Fruit fly (Drosophila melanogaster) whole organism, adult: Measurements from ENCODE around the gene Cad89D.

Experiments
- CG12768 ChIP-seq: fragments of 200-800 bp; sonication (Bioruptor generic); optimal IDR thresholded peaks from 2 replicates; lab custom pipeline; 2017; ENCODE audit warnings: missing biosample characterization, missing genetic modification characterization, mild to moderate bottlenecking, moderate library complexity, missing genetic modification reagents
- CG7045 ChIP-seq: fragments of 200-800 bp; sonication (Bioruptor generic); optimal IDR thresholded peaks from 2 replicates; lab custom pipeline; 2017; ENCODE audit warnings: missing biosample characterization, mild to moderate bottlenecking, missing genetic modification characterization
- Hr96 ChIP-seq: fragments of 200-800 bp; sonication (Bioruptor generic); optimal IDR thresholded peaks from 2 replicates; lab custom pipeline; 2016; ENCODE audit warnings: missing biosample characterization, missing genetic modification characterization
- bab1 ChIP-seq: fragments of 200-800 bp; sonication (Bioruptor generic); optimal IDR thresholded peaks from 3 replicates; lab custom pipeline; 2019; ENCODE audit warnings: missing biosample characterization, mild to moderate bottlenecking, missing genetic modification characterization, moderate library complexity
- cic ChIP-seq: fragments of 200-800 bp; sonication (Bioruptor generic); optimal IDR thresholded peaks from 2 replicates; lab custom pipeline; 2017; ENCODE audit warnings: missing biosample characterization, mild to moderate bottlenecking, missing genetic modification characterization, moderate library complexity
- ovo ChIP-seq: fragments of 200-800 bp; sonication (Bioruptor generic); optimal IDR thresholded peaks from 2 replicates; lab custom pipeline; 2016; ENCODE audit warnings: missing biosample characterization, missing genetic modification characterization
- pad ChIP-seq: fragments of 200-800 bp; sonication (Bioruptor generic); optimal IDR thresholded peaks from 3 replicates; lab custom pipeline; 2017; ENCODE audit warnings: missing biosample characterization, missing genetic modification characterization, mild to moderate bottlenecking, moderate library complexity, missing genetic modification reagents

DNA sequence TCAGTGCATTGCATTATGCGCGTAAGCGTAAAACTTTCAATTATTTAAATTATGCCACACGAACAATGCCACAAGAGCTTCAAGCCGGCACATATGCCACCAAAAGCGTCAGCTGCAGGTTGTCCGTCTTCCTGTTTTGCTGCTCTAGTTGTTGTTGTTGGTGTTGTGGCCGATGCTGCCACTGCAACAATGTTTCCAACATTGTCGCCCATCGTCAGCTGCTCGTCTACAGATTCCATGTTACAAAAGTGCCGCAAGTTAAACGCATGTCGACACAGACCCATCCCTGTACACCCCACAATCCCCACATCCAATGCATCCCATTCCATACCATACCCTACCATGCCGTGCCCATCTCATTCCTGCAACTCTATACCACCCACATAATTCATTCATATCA lies 46.1 kb upstream of the Cad89D start:
- no peak for TF ChIP-seq bab1 (GFP tag; lab: Kevin White, UChicago)
- TF ChIP-seq CG12768 (GFP tag; lab: Kevin White, UChicago), result no peak
- TF ChIP-seq pad (GFP tag; lab: Kevin White, UChicago), result no peak
- no peak for TF ChIP-seq ovo
- no peak for TF ChIP-seq Hr96 (GFP tag; lab: Kevin White, UChicago)
- TF ChIP-seq cic (GFP tag; lab: Kevin White, UChicago), result no peak
- no peak for TF ChIP-seq CG7045 (GFP tag; lab: Kevin White, UChicago)
